Fruit fly (Drosophila melanogaster): ENCODE data around the gene xit.

Gene xit

DNA sequence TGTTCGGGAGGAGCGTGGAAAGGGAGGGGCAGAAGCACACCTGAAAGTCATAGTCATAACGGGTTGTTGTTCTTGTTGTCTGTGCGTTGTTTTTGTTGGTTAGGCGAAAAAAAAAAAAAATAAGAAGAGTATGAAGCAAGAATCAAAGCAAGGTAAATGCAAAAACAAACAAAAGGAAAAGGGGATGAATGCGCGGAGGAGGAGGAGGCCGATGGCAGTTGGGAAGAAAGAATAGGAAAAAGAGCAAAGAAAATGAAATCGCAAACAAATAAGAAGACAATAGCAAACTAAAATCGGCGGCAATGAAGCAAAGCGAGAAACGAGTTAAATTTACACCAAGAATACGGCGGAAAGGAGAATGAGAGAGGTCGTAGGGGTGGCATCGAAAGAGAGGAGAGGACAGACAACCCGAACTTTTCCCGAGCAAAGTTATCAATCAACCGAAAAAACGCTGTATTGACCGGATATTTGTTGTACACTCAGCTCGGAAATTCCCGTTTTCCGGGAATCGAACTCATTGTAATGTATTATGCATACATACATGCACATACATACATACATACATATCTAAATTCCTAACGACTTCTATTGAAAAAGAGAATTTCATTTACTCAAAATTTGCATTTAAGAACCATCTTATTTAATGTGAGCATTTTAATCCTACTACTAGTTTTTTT lies 39.7 kb downstream of the xit start (continued):
- TF ChIP-seq lbe (GFP tag; optimal IDR thresholded peaks at IDR 0.05) (no peak), nau (GFP tag; optimal IDR thresholded peaks at IDR 0.05) (no peak), crol (GFP tag; IDR thresholded peaks at IDR 0.05) (no peak), al (GFP tag; IDR thresholded peaks at IDR 0.05) (0 out of 2 replicates have a peak, but pooled peaks have one; percentile 28), Antp (GFP tag; optimal IDR thresholded peaks at IDR 0.05) (no peak), Sry-β (GFP tag; optimal IDR thresholded peaks at IDR 0.05) (no peak), Kr (GFP tag; optimal IDR thresholded peaks at IDR 0.05) (no peak), lab (GFP tag; optimal IDR thresholded peaks at IDR 0.05) (peak; percentile 43), CHES-1-like (GFP tag; optimal IDR thresholded peaks at IDR 0.05) (no peak), Dfd (GFP tag; optimal IDR thresholded peaks at IDR 0.05) (no peak), CG17385 (GFP tag; optimal IDR thresholded peaks at IDR 0.05) (no peak), sens (GFP tag) (peak; percentile 58), CG15269 (tag; optimal IDR thresholded peaks at IDR 0.05) (no peak), CG34422 (GFP tag; IDR thresholded peaks at IDR 0.05) (no peak), Hmx (GFP tag; optimal IDR thresholded peaks at IDR 0.05) (no peak), sug (tag; optimal IDR thresholded peaks at IDR 0.05) (no peak), TFAM (GFP tag; optimal IDR thresholded peaks at IDR 0.05) (no peak), CG6689 (GFP tag; IDR thresholded peaks at IDR 0.05) (peak; percentile 26; the same call in 1 of the 2 replicates), stc (GFP tag; IDR thresholded peaks at IDR 0.05) (0 out of 2 replicates have a peak, but pooled peaks have one; percentile 38), CG14014 (GFP tag; IDR thresholded peaks at IDR 0.05) (peak; percentile 50; the same call in 1 of the 2 replicates), CG7271 (tag; optimal IDR thresholded peaks at IDR 0.05) (no peak), ems (GFP tag; optimal IDR thresholded peaks at IDR 0.05) (no peak), Taf1 (GFP tag; IDR thresholded peaks at IDR 0.05) (no peak), CG15514 (GFP tag; optimal IDR thresholded peaks at IDR 0.05) (peak; percentile 23), Awh (GFP tag; IDR thresholded peaks at IDR 0.05) (no peak), Blimp-1 (GFP tag; optimal IDR thresholded peaks at IDR 0.05) (peak; percentile 35), onecut (GFP tag; IDR thresholded peaks at IDR 0.05) (no peak), ftz-f1 (GFP tag; optimal IDR thresholded peaks at IDR 0.05) (no peak), grn (GFP tag; optimal IDR thresholded peaks at IDR 0.05) (no peak), CG9437 (GFP tag; optimal IDR thresholded peaks at IDR 0.05) (no peak), CG8281 (tag; optimal IDR thresholded peaks at IDR 0.05) (peak; percentile 6), sd (tag; optimal IDR thresholded peaks at IDR 0.05) (no peak), CG17361 (GFP tag; IDR thresholded peaks at IDR 0.05) (no peak), vnd (GFP tag; IDR thresholded peaks at IDR 0.05; ENCODE audit: partially characterized antibody) (no peak), gem (tag; optimal IDR thresholded peaks at IDR 0.05) (peak; percentile 51), Dbx (GFP tag; IDR thresholded peaks at IDR 0.05) (peak; percentile 29; the same call in 1 of the 3 replicates), jing (GFP tag; optimal IDR thresholded peaks at IDR 0.05) (no peak), MTF-1 (GFP tag; optimal IDR thresholded peaks at IDR 0.05; ENCODE audit: borderline replicate concordance) (no peak), Fer2 (tag; optimal IDR thresholded peaks at IDR 0.05) (no peak), HLHmδ (GFP tag; optimal IDR thresholded peaks at IDR 0.05) (no peak), CG14441 (GFP tag; IDR thresholded peaks at IDR 0.05) (0 out of 2 replicates have a peak, but pooled peaks have one; percentile 28), gt (GFP tag; IDR thresholded peaks at IDR 0.05) (no peak), CG4707 (GFP tag; optimal IDR thresholded peaks at IDR 0.05) (no peak), Chrac-16 (GFP tag; optimal IDR thresholded peaks at IDR 0.05) (no peak), Gug (GFP tag; IDR thresholded peaks at IDR 0.05) (no peak), Stat92E (GFP tag; optimal IDR thresholded peaks at IDR 0.05) (peak in 1 of 3 experiments; percentile 51), CG13123 (GFP tag; optimal IDR thresholded peaks at IDR 0.05) (no peak), unc-4 (GFP tag; IDR thresholded peaks at IDR 0.05; ENCODE audit: partially characterized antibody) (no peak), corto (GFP tag; optimal IDR thresholded peaks at IDR 0.05) (no peak)
